Worm (Caenorhabditis elegans) whole organism, mixed stage, embryonic: ENCODE results near the gene sams-3.

ENCODE experiments used
- M03D4.4 ChIP-seq: sonication (generic microtip); optimal IDR thresholded peaks from 2 replicates; lab custom pipeline; 2017; ENCODE audit warnings: mild to moderate bottlenecking, missing genetic modification characterization, missing compliant biosample characterization
- ceh-39 ChIP-seq: fragments of 150-350 bp; optimal IDR thresholded peaks from 2 replicates; lab custom pipeline; 2014; ENCODE audit warnings: missing biosample characterization, missing genetic modification characterization
- ces-1 ChIP-seq: fragments of 150-350 bp; optimal IDR thresholded peaks from 2 replicates; lab custom pipeline; 2014; ENCODE audit warnings: missing biosample characterization, missing genetic modification reagents, missing genetic modification characterization
- cnd-1 ChIP-seq: fragments of 200-800 bp; sonication (Bioruptor generic); optimal IDR thresholded peaks from 2 replicates; lab custom pipeline; 2018; ENCODE audit warnings: mild to moderate bottlenecking, missing genetic modification characterization, missing compliant biosample characterization
- drap-1 ChIP-seq: fragments of 200-800 bp; sonication (Bioruptor generic); optimal IDR thresholded peaks from 3 replicates; lab custom pipeline; 2018; ENCODE audit warnings: mild to moderate bottlenecking, missing genetic modification characterization, missing compliant biosample characterization
- elt-3 ChIP-seq: fragments of 150-350 bp; optimal IDR thresholded peaks from 2 replicates; lab custom pipeline; 2014; ENCODE audit warnings: missing biosample characterization, missing genetic modification characterization
- flh-1 ChIP-seq: fragments of 200-800 bp; sonication (Bioruptor generic); optimal IDR thresholded peaks from 2 replicates; lab custom pipeline; 2018; ENCODE audit warnings: mild to moderate bottlenecking, missing genetic modification characterization, moderate library complexity, missing compliant biosample characterization
- ham-2 ChIP-seq: fragments of 200-800 bp; sonication (Bioruptor generic); optimal IDR thresholded peaks from 2 replicates; lab custom pipeline; 2018; ENCODE audit warnings: mild to moderate bottlenecking, missing genetic modification characterization, missing compliant biosample characterization
- hlh-1 ChIP-seq: fragments of 150-350 bp; optimal IDR thresholded peaks from 2 replicates; lab custom pipeline; 2014; ENCODE audit warnings: missing biosample characterization, missing genetic modification reagents, missing genetic modification characterization
- lin-13 ChIP-seq: fragments of 150-350 bp; optimal IDR thresholded peaks from 2 replicates; lab custom pipeline; 2014; ENCODE audit warnings: missing biosample characterization, missing genetic modification characterization
- lin-32 ChIP-seq: fragments of 200-800 bp; sonication (Bioruptor generic); optimal IDR thresholded peaks from 2 replicates; lab custom pipeline; 2018; ENCODE audit warnings: mild to moderate bottlenecking, missing genetic modification characterization, missing compliant biosample characterization
- lsy-2 ChIP-seq: fragments of 150-350 bp; optimal IDR thresholded peaks from 2 replicates; lab custom pipeline; 2014; ENCODE audit warnings: missing biosample characterization, missing genetic modification characterization
- mep-1 ChIP-seq: fragments of 150-350 bp; optimal IDR thresholded peaks from 2 replicates; lab custom pipeline; 2017; ENCODE audit warnings: missing biosample characterization, missing genetic modification reagents, missing genetic modification characterization, inconsistent platforms
- mls-2 ChIP-seq: sonication (generic microtip); optimal IDR thresholded peaks from 2 replicates; lab custom pipeline; 2016; ENCODE audit warnings: mild to moderate bottlenecking, missing genetic modification characterization, moderate library complexity, missing compliant biosample characterization
- nhr-12 ChIP-seq: fragments of 150-350 bp; optimal IDR thresholded peaks from 2 replicates; lab custom pipeline; 2014; ENCODE audit warnings: missing biosample characterization, missing genetic modification characterization
- nhr-2 ChIP-seq: fragments of 150-350 bp; optimal IDR thresholded peaks from 2 replicates; lab custom pipeline; 2014; ENCODE audit warnings: missing biosample characterization, missing genetic modification characterization
- nhr-237 ChIP-seq: fragments of 150-350 bp; optimal IDR thresholded peaks from 2 replicates; lab custom pipeline; 2014; ENCODE audit warnings: missing biosample characterization, missing genetic modification characterization
- pha-4 ChIP-seq: fragments of 150-350 bp; optimal IDR thresholded peaks from 2 replicates; lab custom pipeline; 2018; ENCODE audit warnings: missing biosample characterization, missing genetic modification reagents, missing genetic modification characterization
- snpc-4 ChIP-seq: fragments of 150-350 bp; optimal IDR thresholded peaks from 2 replicates; lab custom pipeline; 2014; ENCODE audit warnings: missing biosample characterization, missing genetic modification characterization
- unc-62 ChIP-seq: fragments of 150-350 bp; optimal IDR thresholded peaks from 2 replicates; lab custom pipeline; 2014; ENCODE audit warnings: missing biosample characterization, missing genetic modification reagents, missing genetic modification characterization
- zip-8 ChIP-seq: fragments of 150-350 bp; optimal IDR thresholded peaks from 2 replicates; lab custom pipeline; 2014; ENCODE audit warnings: missing biosample characterization, missing genetic modification characterization
- ztf-11 ChIP-seq: fragments of 150-350 bp; optimal IDR thresholded peaks from 2 replicates; lab custom pipeline; 2014; ENCODE audit warnings: missing biosample characterization, missing genetic modification characterization

sams-3 gene

ce11 chrIV:5886605-5887004 is 38.1 kb downstream of the sams-3 start:
- TF ChIP-seq nhr-2, result no peak
- no peak for TF ChIP-seq snpc-4
- TF ChIP-seq zip-8 (tag; lab: Kevin White, UChicago), result no peak

ce11 chrIV:5891265-5891664 is 42.8 kb downstream of the sams-3 start, which contains the start of gene H04M03.3:
H04M03.3 (plus strand) TSS chrIV:5891565.
- TF ChIP-seq ztf-11 (tag; lab: Kevin White, UChicago) (no peak), flh-1 (GFP tag; lab: Kevin White, UChicago) (no peak), ces-1 (GFP tag; lab: Kevin White, UChicago) (no peak), elt-3 (tag; lab: Kevin White, UChicago) (no peak), pha-4 (tag; lab: Kevin White, UChicago) (no peak)

ce11 chrIV:5895190-5895589 is 46.7 kb downstream of the sams-3 start, which contains the start of gene nspb-6:
nspb-6 (plus strand) TSS chrIV:5895490.
- no peak for TF ChIP-seq nhr-237 (tag; lab: Kevin White, UChicago)

ce11 chrIV:5896341-5896740 is 47.9 kb downstream of the sams-3 start, which contains the start of gene pck-3:
pck-3 (plus strand) TSS chrIV:5896641.
- TF ChIP-seq snpc-4, result no peak
- no peak for TF ChIP-seq elt-3 (tag; lab: Kevin White, UChicago)
- no peak for TF ChIP-seq unc-62
- TF ChIP-seq zip-8 (tag; lab: Kevin White, UChicago), result no peak
- TF ChIP-seq nhr-237 (tag; lab: Kevin White, UChicago), result no peak
- TF ChIP-seq ceh-39, result no peak
- TF ChIP-seq ham-2 (GFP tag; lab: Kevin White, UChicago), result no peak
- no peak for TF ChIP-seq lin-13 (tag; lab: Kevin White, UChicago)
- TF ChIP-seq mls-2, result no peak
- no peak for TF ChIP-seq mep-1 (tag; lab: Kevin White, UChicago)
- TF ChIP-seq ztf-11 (tag; lab: Kevin White, UChicago), result no peak
- TF ChIP-seq pha-4 (tag; lab: Kevin White, UChicago), result no peak
- no peak for TF ChIP-seq drap-1 (GFP tag; lab: Kevin White, UChicago)
- no peak for TF ChIP-seq nhr-12 (tag; lab: Kevin White, UChicago)
- TF ChIP-seq ces-1 (GFP tag; lab: Kevin White, UChicago), result no peak
- no peak for TF ChIP-seq M03D4.4 (tag; lab: Kevin White, UChicago)
- TF ChIP-seq lsy-2, result no peak
- TF ChIP-seq hlh-1 (tag; lab: Kevin White, UChicago), result no peak
- TF ChIP-seq cnd-1 (tag; lab: Kevin White, UChicago), result no peak
- no peak for TF ChIP-seq lin-32 (GFP tag; lab: Kevin White, UChicago)
- TF ChIP-seq, all 35 proteins: peak for 0
